Worm (Caenorhabditis elegans) whole organism, midembryonic: ENCODE results near the gene C11H1.9.

Source experiments
- T22C8.4 ChIP-seq: fragments of 200-800 bp; sonication (Bioruptor generic); IDR thresholded peaks from 2 replicates; pipeline ENCODE4 v1.3.6; 2022; ENCODE audit warnings: missing genetic modification characterization, missing compliant biosample characterization
- cog-1 ChIP-seq: sonication (generic microtip); optimal IDR thresholded peaks from 2 replicates; lab custom pipeline; 2016; ENCODE audit warnings: missing genetic modification characterization, missing compliant biosample characterization
- flt-1 ChIP-seq: fragments of 200-800 bp; sonication (Bioruptor generic); IDR thresholded peaks from 2 replicates; pipeline ENCODE4 v1.3.6; 2022; ENCODE audit warnings: missing genetic modification characterization, missing compliant biosample characterization
- klf-2 ChIP-seq: fragments of 200-800 bp; sonication (Bioruptor generic); conservative IDR thresholded peaks from 2 replicates; pipeline ENCODE4 v1.3.6; 2022; ENCODE audit warnings: missing genetic modification reagents, missing genetic modification characterization, missing compliant biosample characterization
- med-1 ChIP-seq: sonication (generic microtip); optimal IDR thresholded peaks from 2 replicates; lab custom pipeline; 2017; ENCODE audit warnings: missing genetic modification characterization, mild to moderate bottlenecking, missing compliant biosample characterization, antibody characterized with exemption, missing genetic modification reagents; ENCODE audit not compliant: insufficient read depth
- ref-1 ChIP-seq: fragments of 200-800 bp; sonication (Bioruptor generic); conservative IDR thresholded peaks from 2 replicates; pipeline ENCODE4 v1.3.6; 2022; ENCODE audit warnings: missing genetic modification reagents, missing genetic modification characterization, missing compliant biosample characterization
- tab-1 ChIP-seq: fragments of 200-800 bp; sonication (Bioruptor generic); IDR thresholded peaks from 2 replicates; pipeline ENCODE4 v1.3.6; 2022; ENCODE audit warnings: missing genetic modification characterization, missing compliant biosample characterization
- ztf-23 ChIP-seq: fragments of 200-800 bp; sonication (Bioruptor generic); IDR thresholded peaks from 2 replicates; pipeline ENCODE4 v1.3.6; 2022; ENCODE audit warnings: missing genetic modification reagents, missing genetic modification characterization, missing compliant biosample characterization
- ztf-29 ChIP-seq: fragments of 200-800 bp; sonication (Bioruptor generic); IDR thresholded peaks from 2 replicates; pipeline ENCODE4 v1.3.6; 2022; ENCODE audit warnings: missing genetic modification reagents, missing genetic modification characterization, missing compliant biosample characterization

DNA sequence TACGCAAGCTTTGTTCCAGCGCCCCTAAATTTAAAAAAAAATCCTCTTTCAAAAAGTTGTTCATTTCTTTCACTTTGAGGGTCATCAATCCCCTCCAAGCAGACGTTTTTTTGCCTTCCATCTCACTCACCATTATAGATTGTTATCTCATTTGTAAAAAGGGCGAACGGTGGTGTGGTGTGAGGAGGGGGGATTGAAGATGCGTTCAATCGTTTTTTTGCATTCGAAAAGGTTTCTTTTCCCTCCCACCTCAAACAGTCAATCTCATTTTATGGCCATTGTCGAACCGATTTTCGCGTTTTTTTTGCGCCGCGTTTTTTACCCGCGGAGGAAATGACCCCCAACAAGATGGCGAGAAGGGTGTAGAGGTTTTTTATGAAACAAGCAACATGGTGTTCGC, 18.7 kb upstream of the C11H1.9 start:
- no peak for TF ChIP-seq tab-1
- no peak for TF ChIP-seq ref-1
- no peak for TF ChIP-seq T22C8.4 (GFP tag; lab: Robert Waterston, UW)
- TF ChIP-seq flt-1 = no peak
- TF ChIP-seq cog-1 (tag; lab: Kevin White, UChicago) = no peak
- no peak for TF ChIP-seq med-1 (GFP tag; lab: Kevin White, UChicago)
- TF ChIP-seq ztf-29 (GFP tag; lab: Robert Waterston, UW) = no peak
- no peak for TF ChIP-seq ztf-23 (GFP tag; lab: Robert Waterston, UW)
- TF ChIP-seq klf-2 (GFP tag; lab: Robert Waterston, UW) = no peak
